Worm (Caenorhabditis elegans): ENCODE measurements around the gene R05G9.5.

The R05G9.5 gene

DNA sequence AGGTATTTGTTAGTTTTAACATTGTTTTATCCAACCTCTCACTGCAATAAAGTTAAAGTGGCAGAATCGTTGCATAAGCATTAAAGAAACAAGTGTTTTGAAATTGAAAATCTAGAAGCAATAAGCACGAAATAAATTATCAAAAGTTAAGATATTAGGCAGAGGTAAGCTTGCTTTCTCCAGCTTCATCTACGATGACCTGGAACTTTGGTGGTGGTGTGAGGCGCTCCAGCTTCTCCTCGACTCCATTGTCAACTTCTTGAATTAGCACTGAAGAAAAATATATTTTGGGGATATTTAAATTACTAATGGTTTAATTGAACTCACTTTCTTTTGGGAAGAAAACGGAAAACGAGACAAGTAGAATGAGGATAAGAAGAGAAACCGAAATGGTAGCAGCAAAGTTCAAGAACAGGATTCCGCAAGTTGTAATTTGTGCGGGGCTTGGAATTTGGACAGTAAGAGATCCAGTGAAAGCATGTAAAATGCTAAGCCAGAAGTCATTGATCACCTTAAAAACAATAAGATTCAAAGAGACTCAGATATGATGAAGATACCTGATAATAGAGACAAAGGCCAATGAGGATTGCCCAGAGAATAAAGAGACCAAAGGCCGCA lies 6.2 kb downstream of the R05G9.5 start:
- TF ChIP-seq ZK546.5 (tag; optimal IDR thresholded peaks at IDR 0.05) = no peak
- no peak for TF ChIP-seq zag-1 (tag; optimal IDR thresholded peaks at IDR 0.05)
- TF ChIP-seq sma-3 (GFP tag; optimal IDR thresholded peaks at IDR 0.05) = no peak
- no peak for TF ChIP-seq sem-4 (tag; optimal IDR thresholded peaks at IDR 0.05)
- TF ChIP-seq lin-11 (tag; optimal IDR thresholded peaks at IDR 0.05) = no peak
- TF ChIP-seq ztf-1 (GFP tag; conservative IDR thresholded peaks at IDR 0.05) = no peak
- TF ChIP-seq blmp-1 (tag; optimal IDR thresholded peaks at IDR 0.05; ENCODE audit: insufficient read depth) = no peak
- TF ChIP-seq skn-1 (tag; optimal IDR thresholded peaks at IDR 0.05) = no peak
- TF ChIP-seq nhr-129 (tag; optimal IDR thresholded peaks at IDR 0.05) = no peak
- no peak for TF ChIP-seq nhr-21 (tag; optimal IDR thresholded peaks at IDR 0.05)
- TF ChIP-seq elt-3 (tag; optimal IDR thresholded peaks at IDR 0.05) = no peak
- no peak for TF ChIP-seq gmeb-1 (tag; optimal IDR thresholded peaks at IDR 0.05)
- TF ChIP-seq nhr-23 (tag; optimal IDR thresholded peaks at IDR 0.05) = no peak
- TF ChIP-seq unc-39 (tag; optimal IDR thresholded peaks at IDR 0.05) = no peak
- TF ChIP-seq snpc-4 (tag; optimal IDR thresholded peaks at IDR 0.05) = no peak
- no peak for TF ChIP-seq nhr-237 (tag; optimal IDR thresholded peaks at IDR 0.05)
- TF ChIP-seq dmd-4 (tag; optimal IDR thresholded peaks at IDR 0.05) = no peak
- no peak for TF ChIP-seq nhr-11 (tag; optimal IDR thresholded peaks at IDR 0.05)

ce11 chrII:6493139-6493538 lies 6.9 kb downstream of the R05G9.5 start:
- TF ChIP-seq alr-1 (tag; optimal IDR thresholded peaks at IDR 0.05) = no peak
- TF ChIP-seq unc-55 (GFP tag; optimal IDR thresholded peaks at IDR 0.05) = peak; percentile 9

DNA sequence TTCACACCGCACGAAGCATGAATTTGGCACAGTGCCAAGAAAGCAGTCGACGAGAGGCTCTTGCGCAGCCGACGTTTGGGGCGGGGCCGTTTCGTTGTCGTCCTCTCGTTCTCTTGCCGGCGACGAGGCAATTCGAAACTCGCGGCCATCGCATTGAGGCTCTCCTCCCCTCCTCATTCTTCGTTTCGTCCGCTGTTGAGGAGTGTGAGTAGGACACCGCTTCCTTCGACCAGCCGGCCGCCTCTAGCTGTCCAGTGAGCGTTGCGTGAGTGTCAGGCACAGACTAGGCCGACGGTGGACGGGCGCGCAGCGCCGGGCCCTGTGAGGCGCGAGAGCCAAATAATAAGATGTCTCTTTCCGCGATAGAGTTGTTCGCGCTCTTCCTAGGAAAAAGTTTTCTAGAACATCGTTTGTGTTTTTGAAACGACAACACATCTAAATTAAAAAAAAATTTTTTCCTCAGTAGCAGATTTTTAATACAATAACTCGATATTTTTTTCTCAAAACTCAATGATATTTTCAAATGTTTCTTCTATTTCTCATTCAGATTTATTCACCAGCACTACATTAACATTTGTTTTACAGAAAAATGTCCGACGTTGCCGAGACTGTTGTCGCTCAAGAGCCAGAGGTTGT lies 8.1 kb downstream of the R05G9.5 start, which contains the start of the genes T28D9.11 and T28D9.1:
Gene T28D9.11 (minus strand): TSS at position 177 of the 636 bp plus-strand sequence.
Gene T28D9.1 (plus strand): TSS at position 586 of the 636 bp plus-strand sequence.
- TF ChIP-seq blmp-1 (tag; optimal IDR thresholded peaks at IDR 0.05; ENCODE audit: insufficient read depth) (no peak), Y55F3AM.14 (GFP tag; optimal IDR thresholded peaks at IDR 0.05) (no peak), lin-39 (tag; optimal IDR thresholded peaks at IDR 0.05) (no peak), mab-5 (tag; optimal IDR thresholded peaks at IDR 0.05) (no peak), nhr-10 (tag; optimal IDR thresholded peaks at IDR 0.05) (no peak), C34F6.9 (tag; optimal IDR thresholded peaks at IDR 0.05) (peak; percentile 47), nhr-129 (tag; optimal IDR thresholded peaks at IDR 0.05) (peak; percentile 82), egl-27 (tag; optimal IDR thresholded peaks at IDR 0.05) (peak; percentile 9), fos-1 (tag; optimal IDR thresholded peaks at IDR 0.05) (peak; percentile 34), nhr-25 (tag; optimal IDR thresholded peaks at IDR 0.05) (no peak), ceh-16 (tag; optimal IDR thresholded peaks at IDR 0.05) (peak; percentile 5), ama-1 (optimal IDR thresholded peaks at IDR 0.05) (peak; percentile 23), unc-55 (GFP tag; optimal IDR thresholded peaks at IDR 0.05) (peak; percentile 66), snpc-4 (tag; optimal IDR thresholded peaks at IDR 0.05) (peak; percentile 94), ceh-82 (tag; optimal IDR thresholded peaks at IDR 0.05) (no peak), gmeb-1 (tag; optimal IDR thresholded peaks at IDR 0.05) (no peak), F13H6.1 (tag; optimal IDR thresholded peaks at IDR 0.05) (peak; percentile 67), nhr-21 (tag; optimal IDR thresholded peaks at IDR 0.05) (peak; percentile 45), crh-2 (tag; optimal IDR thresholded peaks at IDR 0.05) (peak; percentile 3), elt-3 (tag; optimal IDR thresholded peaks at IDR 0.05) (no peak), lsy-2 (tag; optimal IDR thresholded peaks at IDR 0.05) (peak in 1 of 2 experiments; percentile 68), lin-13 (GFP tag; optimal IDR thresholded peaks at IDR 0.05) (peak; percentile 19), R02D3.7 (tag; optimal IDR thresholded peaks at IDR 0.05) (no peak), lin-11 (tag; optimal IDR thresholded peaks at IDR 0.05) (peak; percentile 60), alr-1 (tag; optimal IDR thresholded peaks at IDR 0.05) (no peak), zag-1 (tag; optimal IDR thresholded peaks at IDR 0.05) (peak; percentile 40), ztf-11 (tag; optimal IDR thresholded peaks at IDR 0.05) (no peak), sma-9 (GFP tag; optimal IDR thresholded peaks at IDR 0.05) (peak; percentile 7), sma-9 (tag; optimal IDR thresholded peaks at IDR 0.05) (no peak), nhr-237 (tag; optimal IDR thresholded peaks at IDR 0.05) (no peak), nhr-6 (tag; optimal IDR thresholded peaks at IDR 0.05) (no peak), nhr-77 (tag; optimal IDR thresholded peaks at IDR 0.05) (no peak), nhr-23 (tag; optimal IDR thresholded peaks at IDR 0.05) (no peak), unc-39 (tag; optimal IDR thresholded peaks at IDR 0.05) (peak; percentile 36), mdl-1 (tag; optimal IDR thresholded peaks at IDR 0.05) (peak; percentile 9 to 41)
